Fruit fly (Drosophila melanogaster): ENCODE data around the gene ccb.

The ccb gene

DNA sequence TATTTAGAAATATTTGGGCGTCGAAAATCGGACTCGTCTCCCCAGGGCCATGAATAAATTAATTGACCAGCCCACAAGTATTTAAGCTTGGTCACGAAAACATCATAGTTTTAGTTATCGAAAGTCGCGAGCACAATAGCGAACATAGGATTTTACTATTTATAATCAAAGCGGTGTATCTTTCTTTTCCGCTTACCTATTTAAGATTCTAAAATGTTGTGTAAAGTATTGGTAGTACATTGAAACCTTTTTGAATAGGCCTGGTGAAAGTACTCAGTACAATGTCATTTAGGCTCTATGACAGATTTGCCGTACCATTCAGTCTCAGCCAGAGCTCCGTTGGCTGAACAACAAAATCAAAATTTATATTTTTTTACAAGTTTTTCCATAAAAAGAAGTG is at the start of gene ccb:
TSS of gene ccb (plus strand) at position 301 of the 400 bp plus-strand sequence.
- TF ChIP-seq Eip74EF (GFP tag; optimal IDR thresholded peaks at IDR 0.05) (no peak), prd (optimal IDR thresholded peaks at IDR 0.05) (no peak), prd (GFP tag; IDR thresholded peaks at IDR 0.05) (no peak), unc-4 (GFP tag; IDR thresholded peaks at IDR 0.05; ENCODE audit: partially characterized antibody) (no peak), Kr (GFP tag; optimal IDR thresholded peaks at IDR 0.05) (no peak), CG30431 (GFP tag; optimal IDR thresholded peaks at IDR 0.05) (no peak), CG34224 (GFP tag; IDR thresholded peaks at IDR 0.05; ENCODE audit: partially characterized antibody) (no peak), CG4404 (GFP tag; IDR thresholded peaks at IDR 0.05) (no peak)

DNA sequence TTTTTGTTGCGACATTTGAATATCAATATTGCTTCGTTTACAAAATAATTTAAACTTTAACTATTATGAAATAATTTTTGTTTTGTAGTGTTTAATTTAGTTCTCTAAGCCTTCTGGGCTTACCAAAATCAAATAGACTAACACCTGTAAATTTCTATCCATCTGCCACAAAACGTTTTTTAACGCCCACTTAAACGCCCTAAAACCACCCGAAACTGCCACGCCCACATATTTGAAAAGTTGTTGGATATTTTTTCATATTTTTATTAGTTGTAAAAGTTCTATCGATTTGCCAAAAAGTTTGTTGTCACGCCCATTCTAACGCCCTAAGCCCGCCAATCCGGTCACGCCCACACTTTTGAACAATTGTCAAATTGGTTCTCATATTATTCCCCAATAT is 46.1 kb upstream of the ccb start, which contains the start of gene CG45154:
TSS of gene CG45154 (minus strand) at position 101 of the 400 bp plus-strand sequence.
- no peak for TF ChIP-seq pum (GFP tag; optimal IDR thresholded peaks at IDR 0.05)
- no peak for TF ChIP-seq CG10366 (GFP tag; IDR thresholded peaks at IDR 0.05)
- no peak for TF ChIP-seq cg (GFP tag; optimal IDR thresholded peaks at IDR 0.05)
- TF ChIP-seq dysf (GFP tag; IDR thresholded peaks at IDR 0.05) = no peak
- no peak for TF ChIP-seq Asciz (GFP tag; optimal IDR thresholded peaks at IDR 0.05)
- TF ChIP-seq sna (GFP tag; IDR thresholded peaks at IDR 0.05; ENCODE audit: partially characterized antibody) = no peak
- TF ChIP-seq Doc2 (GFP tag; IDR thresholded peaks at IDR 0.05) = no peak
- no peak for TF ChIP-seq dimm (GFP tag; IDR thresholded peaks at IDR 0.05)
- no peak for TF ChIP-seq CG5180 (GFP tag; optimal IDR thresholded peaks at IDR 0.05)
- no peak for TF ChIP-seq CG16815 (GFP tag; optimal IDR thresholded peaks at IDR 0.05)
- no peak for TF ChIP-seq CG10565 (GFP tag; optimal IDR thresholded peaks at IDR 0.05)
- no peak for TF ChIP-seq CG6854 (GFP tag; optimal IDR thresholded peaks at IDR 0.05)
- TF ChIP-seq Aef1 (GFP tag; IDR thresholded peaks at IDR 0.05) = no peak
- no peak for TF ChIP-seq CG1647 (GFP tag; optimal IDR thresholded peaks at IDR 0.05)
- no peak for TF ChIP-seq h (optimal IDR thresholded peaks at IDR 0.05)
- no peak for TF ChIP-seq her (GFP tag; optimal IDR thresholded peaks at IDR 0.05)
- TF ChIP-seq Abd-B (GFP tag; optimal IDR thresholded peaks at IDR 0.05) = no peak

DNA sequence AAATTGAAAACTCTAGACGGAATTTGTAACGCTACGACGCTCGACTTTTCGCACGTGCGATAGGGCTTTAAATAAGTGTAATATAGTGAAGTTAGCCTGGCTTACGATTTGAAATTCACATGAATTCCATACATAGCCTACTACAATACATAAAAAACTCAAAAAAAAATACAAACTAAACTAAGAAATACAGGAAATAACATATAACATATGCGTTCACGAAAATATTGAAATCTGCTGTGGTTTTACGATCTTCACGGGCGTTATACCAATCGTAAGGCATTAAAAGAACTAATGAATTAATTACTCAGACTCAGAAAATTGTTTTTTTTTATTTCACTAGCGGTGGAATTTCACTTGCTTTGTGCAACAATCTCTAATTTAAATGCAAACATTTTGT is 10.2 kb downstream of the ccb start, which contains the start of gene CG1724:
TSS of gene CG1724 (minus strand) at position 101 of the 400 bp plus-strand sequence.
- TF ChIP-seq CG7928 (GFP tag; optimal IDR thresholded peaks at IDR 0.05) = no peak
- no peak for TF ChIP-seq CG6175 (GFP tag; IDR thresholded peaks at IDR 0.05)
- no peak for TF ChIP-seq Asciz (GFP tag; optimal IDR thresholded peaks at IDR 0.05)

DNA sequence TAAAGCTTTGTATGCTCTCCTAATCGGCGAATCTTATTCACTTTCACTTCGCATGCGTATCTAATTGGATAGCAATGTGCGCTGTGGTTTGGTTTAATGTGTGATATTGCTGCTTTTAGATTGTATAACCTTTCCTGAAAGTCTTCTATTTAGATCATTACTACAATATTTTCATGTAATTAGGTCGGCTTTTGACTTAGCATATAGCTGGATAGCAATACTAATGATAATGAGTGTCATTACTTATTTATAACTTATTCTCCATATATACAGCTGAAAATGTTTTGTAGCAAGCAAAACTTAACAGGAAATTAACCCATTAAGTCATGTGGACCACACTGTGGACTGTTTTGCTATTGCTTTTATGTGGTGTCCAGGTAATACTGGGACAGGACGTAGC is 24.5 kb downstream of the ccb start, which contains the start of gene CG32523:
TSS of gene CG32523 (plus strand) at position 301 of the 400 bp plus-strand sequence.
- TF ChIP-seq fu2 (GFP tag; optimal IDR thresholded peaks at IDR 0.05) (no peak), Nf-YC (tag; optimal IDR thresholded peaks at IDR 0.05) (no peak), Dad (GFP tag; optimal IDR thresholded peaks at IDR 0.05) (no peak)

dm6 chrX:21226373-21226772 is 33.3 kb downstream of the ccb start:
- TF ChIP-seq CG17359 (tag; optimal IDR thresholded peaks at IDR 0.05) = no peak
- no peak for TF ChIP-seq slp2 (GFP tag; optimal IDR thresholded peaks at IDR 0.05)
- TF ChIP-seq NfI (GFP tag; optimal IDR thresholded peaks at IDR 0.05) = no peak
- TF ChIP-seq kay (GFP tag; optimal IDR thresholded peaks at IDR 0.05) = no peak
- TF ChIP-seq CG14441 (GFP tag; IDR thresholded peaks at IDR 0.05) = no peak
- TF ChIP-seq Usf (GFP tag; optimal IDR thresholded peaks at IDR 0.05) = no peak
- no peak for TF ChIP-seq CG7745 (tag; optimal IDR thresholded peaks at IDR 0.05)
- no peak for TF ChIP-seq amos (GFP tag; IDR thresholded peaks at IDR 0.05; ENCODE audit: partially characterized antibody)
- TF ChIP-seq cato (GFP tag; optimal IDR thresholded peaks at IDR 0.05; ENCODE audit: borderline replicate concordance) = no peak
- TF ChIP-seq CG2678 (tag; optimal IDR thresholded peaks at IDR 0.05) = peak; percentile 17
- TF ChIP-seq row (GFP tag; IDR thresholded peaks at IDR 0.05) = 0 out of 3 replicates have a peak, but pooled peaks have one; percentile 15
- no peak for TF ChIP-seq ase (GFP tag; IDR thresholded peaks at IDR 0.05)
- TF ChIP-seq HLH3B (GFP tag; IDR thresholded peaks at IDR 0.05) = no peak
- TF ChIP-seq Lhr (GFP tag; optimal IDR thresholded peaks at IDR 0.05) = no peak
- no peak for TF ChIP-seq Myb (GFP tag; optimal IDR thresholded peaks at IDR 0.05)
- TF ChIP-seq sens (GFP tag) = peak; percentile 70
- TF ChIP-seq luna (GFP tag; optimal IDR thresholded peaks at IDR 0.05) = no peak

Data from whole organism, embryonic.